Worm (Caenorhabditis elegans) whole organism, L1 larva: Measurements from ENCODE around the gene ZK721.3.

Experiments
- C34B4.2 ChIP-seq: sonication (generic microtip); optimal IDR thresholded peaks from 2 replicates; lab custom pipeline; 2017; ENCODE audit warnings: mild to moderate bottlenecking, missing genetic modification characterization, missing compliant biosample characterization
- aly-2 ChIP-seq: fragments of 150-350 bp; optimal IDR thresholded peaks from 2 replicates; lab custom pipeline; 2014; ENCODE audit warnings: missing biosample characterization, missing genetic modification characterization
- ama-1 ChIP-seq: fragments of 150-350 bp; optimal IDR thresholded peaks from 2 replicates; lab custom pipeline; 2014
- ceh-8 ChIP-seq: fragments of 200-800 bp; sonication (Bioruptor generic); optimal IDR thresholded peaks from 2 replicates; lab custom pipeline; 2018; ENCODE audit warnings: mild to moderate bottlenecking, missing genetic modification characterization, moderate library complexity, missing compliant biosample characterization
- ceh-82 ChIP-seq, 3 experiments: fragments of 150-350 bp in 1 of 3; sonication (generic microtip) in 2 of 3; optimal IDR thresholded peaks; 2 replicates each; lab custom pipeline; 2014 to 2017; ENCODE audit warnings: missing biosample characterization in 3 of 3, missing genetic modification characterization in 3 of 3
- ceh-88 ChIP-seq: fragments of 200-800 bp; sonication (Bioruptor generic); IDR thresholded peaks from 2 replicates; pipeline ENCODE4 v1.3.6; 2022; ENCODE audit warnings: missing genetic modification characterization, missing compliant biosample characterization
- ceh-90 ChIP-seq: sonication (generic microtip); optimal IDR thresholded peaks from 2 replicates; lab custom pipeline; 2016; ENCODE audit warnings: missing genetic modification characterization, missing compliant biosample characterization
- dpl-1 ChIP-seq, 3 experiments: fragments of 150-350 bp in 2 of 3; sonication (generic microtip) in 1 of 3; optimal IDR thresholded peaks; 2 replicates each; lab custom pipeline; 2014 to 2017; ENCODE audit warnings: missing biosample characterization in 3 of 3, missing genetic modification characterization in 3 of 3, missing genetic modification reagents in 3 of 3
- efl-1 ChIP-seq, 4 experiments: fragments of 150-350 bp; optimal IDR thresholded peaks in 3 of 4; peaks in 1 of 4; 1 replicate in 1 of 4; 2 replicates in 3 of 4; lab custom pipeline; 2014; ENCODE audit warnings: missing biosample characterization in 2 of 4, missing genetic modification characterization in 2 of 4, missing genetic modification reagents in 2 of 4
- elt-2 ChIP-seq: sonication (generic microtip); optimal IDR thresholded peaks from 2 replicates; lab custom pipeline; 2016; ENCODE audit warnings: missing genetic modification characterization, mild to moderate bottlenecking, inconsistent platforms, missing compliant biosample characterization, missing genetic modification reagents
- elt-3 ChIP-seq, 6 experiments: fragments of 150-350 bp in 1 of 6; sonication (generic microtip); optimal IDR thresholded peaks; 2 replicates each; lab custom pipeline; 2017 to 2018; ENCODE audit warnings: missing biosample characterization in 6 of 6, missing genetic modification characterization in 6 of 6, inconsistent platforms in 1 of 6
- ets-5 ChIP-seq: fragments of 200-800 bp; sonication (Bioruptor generic); IDR thresholded peaks from 2 replicates; pipeline ENCODE4 v1.3.6; 2022; ENCODE audit warnings: missing genetic modification characterization, missing compliant biosample characterization
- fkh-4 ChIP-seq: sonication (generic microtip); optimal IDR thresholded peaks from 2 replicates; lab custom pipeline; 2016; ENCODE audit warnings: missing compliant biosample characterization, missing genetic modification characterization, borderline replicate concordance
- fkh-8 ChIP-seq: sonication (generic microtip); optimal IDR thresholded peaks from 2 replicates; lab custom pipeline; 2016; ENCODE audit warnings: mild to moderate bottlenecking, missing genetic modification characterization, missing compliant biosample characterization
- fos-1 ChIP-seq: fragments of 150-350 bp; optimal IDR thresholded peaks from 2 replicates; lab custom pipeline; 2014; ENCODE audit warnings: missing biosample characterization, missing genetic modification characterization
- grh-1 ChIP-seq: fragments of 200-800 bp; sonication (Bioruptor generic); IDR thresholded peaks from 2 replicates; pipeline ENCODE4 v1.3.6; 2022; ENCODE audit warnings: missing genetic modification reagents, missing genetic modification characterization, missing compliant biosample characterization
- hlh-4 ChIP-seq: sonication (generic microtip); optimal IDR thresholded peaks from 2 replicates; lab custom pipeline; 2016; ENCODE audit warnings: mild to moderate bottlenecking, missing genetic modification characterization, missing compliant biosample characterization
- hpl-2 ChIP-seq: fragments of 150-350 bp; optimal IDR thresholded peaks from 2 replicates; lab custom pipeline; 2014; ENCODE audit warnings: missing biosample characterization, missing genetic modification reagents, missing genetic modification characterization
- isw-1 ChIP-seq: fragments of 200-800 bp; sonication (Bioruptor generic); IDR thresholded peaks from 2 replicates; pipeline ENCODE4 v1.3.6; 2022; ENCODE audit warnings: missing genetic modification characterization, missing compliant biosample characterization
- jun-1 ChIP-seq: fragments of 150-350 bp; optimal IDR thresholded peaks from 2 replicates; lab custom pipeline; 2014; ENCODE audit warnings: missing biosample characterization, missing genetic modification reagents, missing genetic modification characterization
- lin-13 ChIP-seq: fragments of 150-350 bp; optimal IDR thresholded peaks from 2 replicates; lab custom pipeline; 2014; ENCODE audit warnings: missing biosample characterization, missing genetic modification reagents, missing genetic modification characterization
- lin-15B ChIP-seq: fragments of 150-350 bp; sonication (generic microtip); optimal IDR thresholded peaks from 3 replicates; lab custom pipeline; 2014; ENCODE audit warnings: missing biosample characterization, missing genetic modification characterization
- lsy-2 ChIP-seq, 2 experiments: fragments of 150-350 bp; optimal IDR thresholded peaks; 2 replicates each; lab custom pipeline; 2014; ENCODE audit warnings: missing biosample characterization in 2 of 2, missing genetic modification characterization in 2 of 2
- mab-9 ChIP-seq: fragments of 200-800 bp; sonication (Bioruptor generic); IDR thresholded peaks from 2 replicates; pipeline ENCODE4 v1.3.6; 2022; ENCODE audit warnings: missing genetic modification reagents, missing genetic modification characterization, missing compliant biosample characterization
- mdl-1 ChIP-seq, 2 experiments: fragments of 150-350 bp; optimal IDR thresholded peaks; 2 replicates each; lab custom pipeline; 2014 to 2017; ENCODE audit warnings: missing biosample characterization in 2 of 2, missing genetic modification characterization in 2 of 2, inconsistent platforms in 1 of 2
- nhr-19 ChIP-seq: fragments of 200-800 bp; sonication (Bioruptor generic); conservative IDR thresholded peaks from 2 replicates; pipeline ENCODE4 v1.3.6; 2022; ENCODE audit warnings: missing genetic modification characterization, missing compliant biosample characterization
- nhr-237 ChIP-seq: fragments of 150-350 bp; optimal IDR thresholded peaks from 2 replicates; lab custom pipeline; 2014; ENCODE audit warnings: missing biosample characterization, missing genetic modification characterization
- nhr-28 ChIP-seq: fragments of 150-350 bp; optimal IDR thresholded peaks from 2 replicates; lab custom pipeline; 2014; ENCODE audit warnings: missing biosample characterization, missing genetic modification characterization
- nhr-71 ChIP-seq: sonication (generic microtip); optimal IDR thresholded peaks from 2 replicates; lab custom pipeline; 2016; ENCODE audit warnings: mild to moderate bottlenecking, missing genetic modification characterization, moderate library complexity, missing compliant biosample characterization
- nhr-76 ChIP-seq: sonication (generic microtip); optimal IDR thresholded peaks from 2 replicates; lab custom pipeline; 2017; ENCODE audit warnings: missing biosample characterization, missing genetic modification characterization
- nhr-77 ChIP-seq: fragments of 150-350 bp; optimal IDR thresholded peaks from 2 replicates; lab custom pipeline; 2014; ENCODE audit warnings: missing biosample characterization, missing genetic modification characterization
- nhr-84 ChIP-seq: sonication (generic microtip); optimal IDR thresholded peaks from 2 replicates; lab custom pipeline; 2017; ENCODE audit warnings: missing biosample characterization, missing genetic modification characterization
- nhr-85 ChIP-seq: sonication (generic microtip); peaks from one replicate; lab custom pipeline; 2016; ENCODE audit warnings: missing genetic modification characterization, inconsistent platforms, missing compliant biosample characterization
- pag-3 ChIP-seq: sonication (generic microtip); optimal IDR thresholded peaks from 2 replicates; lab custom pipeline; 2017; ENCODE audit warnings: missing genetic modification characterization, mild to moderate bottlenecking, missing compliant biosample characterization, antibody characterized with exemption, borderline replicate concordance; ENCODE audit not compliant: insufficient read depth
- pax-3 ChIP-seq: fragments of 200-800 bp; sonication (Bioruptor generic); optimal IDR thresholded peaks from 2 replicates; lab custom pipeline; 2018; ENCODE audit warnings: mild to moderate bottlenecking, missing genetic modification characterization, moderate library complexity, missing compliant biosample characterization
- snpc-4 ChIP-seq: fragments of 150-350 bp; optimal IDR thresholded peaks from 2 replicates; lab custom pipeline; 2014; ENCODE audit warnings: missing biosample characterization, missing genetic modification characterization
- sox-4 ChIP-seq: sonication (generic microtip); optimal IDR thresholded peaks from 2 replicates; lab custom pipeline; 2016; ENCODE audit warnings: missing genetic modification characterization, missing compliant biosample characterization
- sptf-1 ChIP-seq: fragments of 150-350 bp; optimal IDR thresholded peaks from 2 replicates; lab custom pipeline; 2014; ENCODE audit warnings: missing biosample characterization, missing genetic modification characterization
- swsn-7 ChIP-seq: sonication (generic microtip); optimal IDR thresholded peaks from 2 replicates; lab custom pipeline; 2016; ENCODE audit warnings: missing genetic modification characterization, missing compliant biosample characterization
- tbx-2 ChIP-seq: sonication (generic microtip); optimal IDR thresholded peaks from 2 replicates; lab custom pipeline; 2016; ENCODE audit warnings: missing genetic modification characterization, missing compliant biosample characterization
- unc-130 ChIP-seq: fragments of 150-350 bp; optimal IDR thresholded peaks from 2 replicates; lab custom pipeline; 2017; ENCODE audit warnings: missing biosample characterization, missing genetic modification characterization, inconsistent platforms
- unc-30 ChIP-seq: sonication (generic microtip); optimal IDR thresholded peaks from 2 replicates; lab custom pipeline; 2017; ENCODE audit warnings: missing biosample characterization, missing genetic modification characterization
- unc-62 ChIP-seq: fragments of 150-350 bp; optimal IDR thresholded peaks from 2 replicates; lab custom pipeline; 2014; ENCODE audit warnings: missing biosample characterization, missing genetic modification reagents, missing genetic modification characterization
- unc-86 ChIP-seq: sonication (generic microtip); optimal IDR thresholded peaks from 2 replicates; lab custom pipeline; 2016; ENCODE audit warnings: missing genetic modification characterization, missing compliant biosample characterization
- xbp-1 ChIP-seq: sonication (generic microtip); optimal IDR thresholded peaks from 2 replicates; lab custom pipeline; 2016; ENCODE audit warnings: missing genetic modification characterization, missing compliant biosample characterization
- zip-4 ChIP-seq: fragments of 200-800 bp; sonication (Bioruptor generic); optimal IDR thresholded peaks from 2 replicates; lab custom pipeline; 2018; ENCODE audit warnings: mild to moderate bottlenecking, missing genetic modification characterization, moderate library complexity, missing compliant biosample characterization
- ztf-4 ChIP-seq: fragments of 150-350 bp; optimal IDR thresholded peaks from 2 replicates; lab custom pipeline; 2014; ENCODE audit warnings: missing biosample characterization, missing genetic modification characterization

Gene ZK721.3

DNA sequence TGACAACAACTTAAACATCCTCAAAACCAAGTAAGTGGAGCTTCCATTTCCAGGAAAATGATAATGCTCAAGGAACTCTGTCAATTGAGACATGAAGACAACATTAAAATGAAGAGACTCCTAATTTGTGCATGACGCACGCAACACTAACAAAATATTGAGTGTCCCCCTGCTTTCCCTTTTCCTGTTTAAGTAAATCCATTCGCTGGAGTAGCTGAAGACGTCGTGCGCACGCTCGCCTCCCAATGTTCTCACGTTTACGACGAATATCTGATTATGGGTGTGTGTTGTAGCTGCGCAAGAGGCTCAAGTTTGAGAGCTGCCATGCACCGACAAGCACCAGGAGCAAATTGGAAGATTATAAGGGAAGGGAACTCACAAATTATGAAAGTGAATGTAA lies 16.6 kb downstream of the ZK721.3 start (continued):
- TF ChIP-seq hlh-4 (tag; lab: Kevin White, UChicago) (no peak), ztf-4 (tag; lab: Kevin White, UChicago) (peak; percentile 21), grh-1 (no peak)

DNA sequence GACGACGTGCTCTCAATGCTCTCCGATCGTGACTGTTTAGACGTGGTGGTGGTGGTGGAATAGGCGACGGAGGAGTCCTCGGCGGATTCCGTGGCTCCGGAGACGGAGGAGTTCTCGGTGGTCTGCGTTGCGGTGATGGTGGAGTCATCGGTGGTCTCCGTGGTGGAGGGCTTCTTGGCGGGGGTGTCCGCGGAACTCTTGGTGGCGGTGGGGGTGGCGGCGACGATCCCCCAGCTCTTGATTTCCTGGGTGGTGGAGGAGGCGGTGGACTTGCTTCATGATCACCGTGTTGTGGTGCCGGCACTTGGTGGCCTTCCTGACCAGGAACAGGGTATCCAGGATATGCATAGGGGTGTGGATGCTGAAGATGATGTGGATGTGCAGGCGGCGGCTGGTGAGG lies 21.1 kb downstream of the ZK721.3 start:
- TF ChIP-seq ceh-8 (GFP tag; lab: Kevin White, UChicago) (peak; percentile 59), mab-9 (GFP tag; lab: Robert Waterston, UW) (no peak)

DNA sequence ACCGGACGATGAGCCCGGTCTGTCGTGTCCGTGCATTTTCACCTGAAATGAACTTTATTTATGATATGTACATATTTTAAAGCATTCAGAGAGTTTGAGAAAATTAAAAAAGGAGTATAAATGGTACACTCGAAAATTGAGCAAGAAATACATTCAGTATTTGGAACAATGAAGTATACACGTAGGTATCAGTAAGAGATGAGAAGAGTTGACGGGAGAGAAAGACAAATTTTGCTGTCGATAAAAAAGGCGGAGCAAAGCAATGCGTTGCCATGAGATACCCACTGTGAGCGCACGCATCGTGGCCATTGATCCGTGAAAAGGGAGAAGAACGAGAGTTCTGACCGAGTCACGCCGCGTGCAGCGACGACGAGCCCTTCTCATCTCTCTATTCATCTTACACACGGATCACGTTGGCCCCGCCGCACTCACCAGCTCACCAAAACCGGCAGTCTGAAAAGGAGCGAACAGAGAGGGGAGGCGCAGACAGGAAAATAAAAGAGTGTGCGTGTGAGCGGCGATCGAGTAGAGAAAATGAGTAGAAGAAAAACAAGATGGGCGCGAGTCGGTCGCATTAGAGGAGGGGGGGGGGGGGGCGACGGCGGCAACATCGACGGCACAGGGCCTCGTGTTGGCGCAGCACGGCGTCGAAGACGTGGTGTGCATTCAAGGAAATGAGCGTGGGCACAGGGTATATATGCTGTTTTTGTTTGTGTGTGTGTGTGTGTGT lies 21.9 kb downstream of the ZK721.3 start, which contains the start of gene R04E5.8:
Gene R04E5.8 (minus strand): TSS at position 51 of the 730 bp plus-strand sequence.
- TF ChIP-seq nhr-237 (tag; lab: Kevin White, UChicago): no peak
- TF ChIP-seq lsy-2 (tag; optimal IDR thresholded peaks at IDR 0.05; lab: Kevin White, UChicago): peak; percentile 4 to 25
- TF ChIP-seq sptf-1 (tag; lab: Kevin White, UChicago): no peak
- peak in 1 of 2 experiments; percentile 30 for TF ChIP-seq efl-1 (optimal IDR thresholded peaks at IDR 0.05; lab: Kevin White, UChicago)
- TF ChIP-seq efl-1 (GFP tag; optimal IDR thresholded peaks at IDR 0.05 in 1 of 2; lab: Kevin White, UChicago): no peak
- no peak for TF ChIP-seq unc-62 (GFP tag; lab: Kevin White, UChicago)
- no peak for TF ChIP-seq aly-2
- TF ChIP-seq mab-9 (GFP tag; lab: Robert Waterston, UW): no peak
- TF ChIP-seq zip-4 (GFP tag; lab: Kevin White, UChicago): no peak
- no peak for TF ChIP-seq nhr-77 (tag; lab: Kevin White, UChicago)
- TF ChIP-seq ama-1 (lab: Kevin White, UChicago): no peak
- TF ChIP-seq mdl-1 (tag; optimal IDR thresholded peaks at IDR 0.05; lab: Kevin White, UChicago): peak in 1 of 2 experiments; percentile 25
- TF ChIP-seq ceh-88 (GFP tag; lab: Robert Waterston, UW): no peak
- TF ChIP-seq nhr-71: peak; percentile 57
- TF ChIP-seq elt-2 (tag; lab: Kevin White, UChicago): no peak
- TF ChIP-seq unc-130 (tag; lab: Kevin White, UChicago): no peak
- peak; percentile 67 for TF ChIP-seq pax-3 (tag; lab: Kevin White, UChicago)
- TF ChIP-seq nhr-84 (tag; lab: Kevin White, UChicago): no peak
- peak; percentile 45 for TF ChIP-seq swsn-7
- no peak for TF ChIP-seq C34B4.2 (tag; lab: Kevin White, UChicago)
- no peak for TF ChIP-seq elt-3 (tag; optimal IDR thresholded peaks at IDR 0.05; lab: Kevin White, UChicago)
- no peak for TF ChIP-seq unc-30 (tag; lab: Kevin White, UChicago)
- TF ChIP-seq sox-4 (tag; lab: Kevin White, UChicago): peak; percentile 20
- no peak for TF ChIP-seq lin-13 (GFP tag; lab: Kevin White, UChicago)
- TF ChIP-seq nhr-76 (tag; lab: Kevin White, UChicago): no peak
- peak; percentile 0 for TF ChIP-seq xbp-1 (tag; lab: Kevin White, UChicago)
- no peak for TF ChIP-seq nhr-85
- peak; percentile 31 for TF ChIP-seq jun-1
- no peak for TF ChIP-seq nhr-19
- TF ChIP-seq fos-1 (tag; lab: Kevin White, UChicago): no peak
- TF ChIP-seq pag-3 (tag; lab: Kevin White, UChicago): no peak
- TF ChIP-seq tbx-2: peak; percentile 16
- TF ChIP-seq fkh-8 (tag; lab: Kevin White, UChicago): peak; percentile 91
- 0 out of 2 replicates have a peak, but pooled peaks have one; percentile 4 for TF ChIP-seq isw-1 (GFP tag; lab: Robert Waterston, UW)
- TF ChIP-seq nhr-28: no peak
- TF ChIP-seq fkh-4: no peak
- peak in 1 of 3 experiments; percentile 63 for TF ChIP-seq ceh-82 (tag; optimal IDR thresholded peaks at IDR 0.05; lab: Kevin White, UChicago)
- no peak for TF ChIP-seq hlh-4 (tag; lab: Kevin White, UChicago)
- TF ChIP-seq ceh-8 (GFP tag; lab: Kevin White, UChicago): no peak
- no peak for TF ChIP-seq dpl-1 (GFP tag; optimal IDR thresholded peaks at IDR 0.05; lab: Kevin White, UChicago)
- no peak for TF ChIP-seq ets-5 (GFP tag; lab: Robert Waterston, UW)
- TF ChIP-seq unc-86 (tag; lab: Kevin White, UChicago): peak; percentile 35
- no peak for TF ChIP-seq ceh-90
- no peak for TF ChIP-seq hpl-2 (GFP tag; lab: Kevin White, UChicago)
- TF ChIP-seq lin-15B (tag; lab: Kevin White, UChicago): no peak
- TF ChIP-seq snpc-4 (tag; lab: Kevin White, UChicago): peak; percentile 31
